Fruit fly (Drosophila melanogaster) whole organism, pupa: ENCODE results near the gene CG34289.

Source experiments
- CG14655 ChIP-seq: fragments of 200-800 bp; sonication (Bioruptor generic); optimal IDR thresholded peaks from 3 replicates; lab custom pipeline; 2017; ENCODE audit warnings: mild to moderate bottlenecking, missing biosample characterization, missing genetic modification reagents, missing genetic modification characterization
- CG32121 ChIP-seq: fragments of 200-800 bp; sonication (Bioruptor generic); IDR thresholded peaks from 2 replicates; pipeline ENCODE4 v1.3.6; 2022; ENCODE audit warnings: missing biosample characterization, missing genetic modification characterization
- CG4496 ChIP-seq: fragments of 200-800 bp; sonication (Bioruptor generic); IDR thresholded peaks from 3 replicates; pipeline ENCODE4 v1.3.6; 2022; ENCODE audit warnings: missing biosample characterization, missing genetic modification characterization
- Snoo ChIP-seq: fragments of 200-800 bp; sonication (Bioruptor generic); optimal IDR thresholded peaks from 3 replicates; lab custom pipeline; 2017; ENCODE audit warnings: missing biosample characterization, mild to moderate bottlenecking, missing genetic modification characterization, inconsistent platforms

DNA sequence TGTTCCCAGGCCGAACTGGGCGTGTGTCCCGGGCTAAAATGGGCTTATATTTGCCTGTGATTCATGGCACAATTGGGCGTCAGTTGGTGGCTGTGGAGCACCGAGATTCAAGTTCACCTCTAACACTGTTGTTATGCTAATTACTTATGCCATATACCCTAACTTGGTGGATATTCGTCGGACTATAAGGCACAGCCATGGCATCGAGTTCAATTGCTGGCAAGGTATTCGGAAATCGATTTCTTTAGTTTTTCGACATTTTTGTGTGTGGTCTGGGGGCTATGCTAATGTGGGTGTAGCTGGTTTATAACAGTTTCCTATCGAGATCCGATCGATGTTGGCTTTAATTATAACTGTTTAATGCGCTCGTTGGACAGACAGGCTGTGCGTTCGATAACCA is 18.8 kb upstream of the CG34289 start:
- no peak for TF ChIP-seq CG14655
- no peak for TF ChIP-seq Snoo (tag; lab: Kevin White, UChicago)
- no peak for TF ChIP-seq CG32121
- no peak for TF ChIP-seq CG4496 (GFP tag; lab: Robert Waterston, UW)
